Fruit fly (Drosophila melanogaster) whole organism, embryonic: ENCODE results near the gene CG11891.

Source experiments
- C15 ChIP-seq: fragments of 200-800 bp; sonication (Bioruptor generic); IDR thresholded peaks from 3 replicates; pipeline ENCODE4 v1.3.6; 2022; ENCODE audit warnings: missing biosample characterization, missing genetic modification characterization
- CG10147 ChIP-seq: fragments of 200-800 bp; sonication (Bioruptor generic); optimal IDR thresholded peaks from 2 replicates; lab custom pipeline; 2019; ENCODE audit warnings: missing biosample characterization, mild to moderate bottlenecking, missing genetic modification characterization, moderate library complexity
- CG10654 ChIP-seq: fragments of 200-800 bp; sonication (Bioruptor generic); optimal IDR thresholded peaks from 2 replicates; lab custom pipeline; 2016; ENCODE audit warnings: missing biosample characterization, missing genetic modification characterization
- CG11695 ChIP-seq: fragments of 200-800 bp; sonication (Bioruptor generic); IDR thresholded peaks from 3 replicates; pipeline ENCODE4 v1.3.6; 2022; ENCODE audit warnings: missing biosample characterization, missing genetic modification characterization
- CG12299 ChIP-seq: fragments of 200-800 bp; sonication (Bioruptor generic); optimal IDR thresholded peaks from 2 replicates; lab custom pipeline; 2018; ENCODE audit warnings: missing biosample characterization, mild to moderate bottlenecking, missing genetic modification characterization
- CG13296 ChIP-seq: fragments of 200-800 bp; sonication (Bioruptor generic); optimal IDR thresholded peaks from 3 replicates; lab custom pipeline; 2018; ENCODE audit warnings: missing biosample characterization, mild to moderate bottlenecking, missing genetic modification characterization
- CG13894 ChIP-seq: fragments of 200-800 bp; sonication (Bioruptor generic); optimal IDR thresholded peaks from 3 replicates; lab custom pipeline; 2018; ENCODE audit warnings: missing biosample characterization, mild to moderate bottlenecking, missing genetic modification characterization, moderate library complexity
- CG15011 ChIP-seq: fragments of 200-800 bp; sonication (Bioruptor generic); optimal IDR thresholded peaks from 3 replicates; lab custom pipeline; 2018; ENCODE audit warnings: missing biosample characterization, mild to moderate bottlenecking, missing genetic modification characterization
- CG15269 ChIP-seq: fragments of 200-800 bp; sonication (Bioruptor generic); optimal IDR thresholded peaks from 2 replicates; lab custom pipeline; 2018; ENCODE audit warnings: missing biosample characterization, mild to moderate bottlenecking, missing genetic modification characterization, moderate library complexity
- CG15514 ChIP-seq: fragments of 200-800 bp; sonication (Bioruptor generic); optimal IDR thresholded peaks from 3 replicates; lab custom pipeline; 2017; ENCODE audit warnings: missing biosample characterization, missing genetic modification characterization, mild to moderate bottlenecking, moderate library complexity, missing genetic modification reagents
- CG17359 ChIP-seq: fragments of 200-800 bp; sonication (Bioruptor generic); optimal IDR thresholded peaks from 3 replicates; lab custom pipeline; 2018; ENCODE audit warnings: missing biosample characterization, mild to moderate bottlenecking, missing genetic modification characterization, moderate library complexity
- CG18619 ChIP-seq: fragments of 200-800 bp; sonication (Bioruptor generic); optimal IDR thresholded peaks from 3 replicates; lab custom pipeline; 2017; ENCODE audit warnings: missing biosample characterization, mild to moderate bottlenecking, missing genetic modification characterization
- CG2120 ChIP-seq: fragments of 200-800 bp; sonication (Bioruptor generic); optimal IDR thresholded peaks from 3 replicates; lab custom pipeline; 2016; ENCODE audit warnings: missing biosample characterization, missing genetic modification characterization
- CG2199 ChIP-seq: fragments of 200-800 bp; sonication (Bioruptor generic); IDR thresholded peaks from 3 replicates; pipeline ENCODE4 v1.3.6; 2022; ENCODE audit warnings: missing biosample characterization, missing genetic modification characterization
- CG2678 ChIP-seq: fragments of 200-800 bp; sonication (Bioruptor generic); optimal IDR thresholded peaks from 3 replicates; lab custom pipeline; 2019; ENCODE audit warnings: missing biosample characterization, mild to moderate bottlenecking, missing genetic modification characterization, moderate library complexity
- CG3407 ChIP-seq: fragments of 200-800 bp; sonication (Bioruptor generic); optimal IDR thresholded peaks from 2 replicates; lab custom pipeline; 2018; ENCODE audit warnings: missing biosample characterization, mild to moderate bottlenecking, missing genetic modification characterization
- CG34376 ChIP-seq: fragments of 200-800 bp; sonication (Bioruptor generic); optimal IDR thresholded peaks from 2 replicates; lab custom pipeline; 2018; ENCODE audit warnings: missing biosample characterization, mild to moderate bottlenecking, missing genetic modification characterization
- CG3847 ChIP-seq: fragments of 200-800 bp; sonication (Bioruptor generic); IDR thresholded peaks from 2 replicates; pipeline ENCODE4 v1.3.6; 2022; ENCODE audit warnings: missing biosample characterization, missing genetic modification characterization
- CG3995 ChIP-seq: fragments of 200-800 bp; sonication (Bioruptor generic); optimal IDR thresholded peaks from 3 replicates; lab custom pipeline; 2016; ENCODE audit warnings: missing biosample characterization, missing genetic modification characterization
- CG4707 ChIP-seq: fragments of 200-800 bp; sonication (Bioruptor generic); optimal IDR thresholded peaks from 2 replicates; lab custom pipeline; 2018; ENCODE audit warnings: missing biosample characterization, mild to moderate bottlenecking, missing genetic modification characterization, moderate library complexity
- CG8281 ChIP-seq: fragments of 200-800 bp; sonication (Bioruptor generic); optimal IDR thresholded peaks from 2 replicates; lab custom pipeline; 2018; ENCODE audit warnings: missing biosample characterization, mild to moderate bottlenecking, missing genetic modification characterization, moderate library complexity
- CG9437 ChIP-seq: fragments of 200-800 bp; sonication (Bioruptor generic); optimal IDR thresholded peaks from 2 replicates; lab custom pipeline; 2018; ENCODE audit warnings: missing biosample characterization, mild to moderate bottlenecking, missing genetic modification characterization
- CG9609 ChIP-seq: fragments of 200-800 bp; sonication (Bioruptor generic); optimal IDR thresholded peaks from 3 replicates; lab custom pipeline; 2016; ENCODE audit warnings: missing biosample characterization, missing genetic modification characterization
- Ets65A ChIP-seq: fragments of 200-800 bp; sonication (Bioruptor generic); peaks from one replicate; lab custom pipeline; 2016; ENCODE audit warnings: missing biosample characterization, missing genetic modification characterization
- Jarid2 ChIP-seq: fragments of 200-800 bp; sonication (Bioruptor generic); optimal IDR thresholded peaks from 3 replicates; lab custom pipeline; 2017; ENCODE audit warnings: mild to moderate bottlenecking, missing biosample characterization, missing genetic modification reagents, missing genetic modification characterization
- Lim3 ChIP-seq: fragments of 200-800 bp; sonication (Bioruptor generic); IDR thresholded peaks from 2 replicates; pipeline ENCODE4 v1.3.6; 2022; ENCODE audit warnings: missing biosample characterization, missing genetic modification characterization
- MTF-1 ChIP-seq: fragments of 200-800 bp; sonication (Bioruptor generic); optimal IDR thresholded peaks from 2 replicates; lab custom pipeline; 2018; ENCODE audit warnings: missing biosample characterization, mild to moderate bottlenecking, missing genetic modification characterization, borderline replicate concordance
- NK7.1 ChIP-seq: fragments of 200-800 bp; sonication (Bioruptor generic); optimal IDR thresholded peaks from 3 replicates; lab custom pipeline; 2016; ENCODE audit warnings: missing biosample characterization, missing genetic modification characterization
- NfI ChIP-seq: fragments of 200-800 bp; sonication (Bioruptor generic); optimal IDR thresholded peaks from 3 replicates; lab custom pipeline; 2018; ENCODE audit warnings: missing biosample characterization, mild to moderate bottlenecking, missing genetic modification characterization, moderate library complexity
- Ravus ChIP-seq: fragments of 200-800 bp; sonication (Bioruptor generic); IDR thresholded peaks from 2 replicates; pipeline ENCODE4 v1.3.6; 2022; ENCODE audit warnings: missing biosample characterization, missing genetic modification characterization
- Rfx ChIP-seq: fragments of 200-800 bp; sonication (Bioruptor generic); IDR thresholded peaks from 2 replicates; pipeline ENCODE4 v1.3.6; 2022; ENCODE audit warnings: missing biosample characterization, missing genetic modification characterization
- Rx ChIP-seq: fragments of 200-800 bp; sonication (Bioruptor generic); IDR thresholded peaks from 2 replicates; pipeline ENCODE4 v1.3.6; 2022; ENCODE audit warnings: missing biosample characterization, missing genetic modification characterization
- Scr ChIP-seq: fragments of 200-800 bp; sonication (Bioruptor generic); IDR thresholded peaks from 2 replicates; pipeline ENCODE4 v1.3.6; 2022; ENCODE audit warnings: missing biosample characterization, missing genetic modification characterization; ENCODE audit not compliant: partially characterized antibody
- Side ChIP-seq: fragments of 200-800 bp; sonication (Bioruptor generic); optimal IDR thresholded peaks from 2 replicates; lab custom pipeline; 2016; ENCODE audit warnings: missing biosample characterization, missing genetic modification characterization
- Sox100B ChIP-seq: fragments of 200-800 bp; sonication (Bioruptor generic); optimal IDR thresholded peaks from 3 replicates; lab custom pipeline; 2018; ENCODE audit warnings: missing biosample characterization, mild to moderate bottlenecking, missing genetic modification characterization
- amos ChIP-seq: fragments of 200-800 bp; sonication (Bioruptor generic); IDR thresholded peaks from 2 replicates; pipeline ENCODE4 v1.3.6; 2022; ENCODE audit warnings: missing biosample characterization, missing genetic modification characterization; ENCODE audit not compliant: partially characterized antibody
- ara ChIP-seq: fragments of 200-800 bp; sonication (Bioruptor generic); IDR thresholded peaks from 2 replicates; pipeline ENCODE4 v1.3.6; 2022; ENCODE audit warnings: missing biosample characterization, missing genetic modification characterization
- caup ChIP-seq: fragments of 200-800 bp; sonication (Bioruptor generic); optimal IDR thresholded peaks from 3 replicates; lab custom pipeline; 2017; ENCODE audit warnings: missing biosample characterization, mild to moderate bottlenecking, missing genetic modification characterization, moderate library complexity; ENCODE audit not compliant: severe bottlenecking
- chm ChIP-seq: fragments of 200-800 bp; sonication (Bioruptor generic); IDR thresholded peaks from 2 replicates; pipeline ENCODE4 v1.3.6; 2022; ENCODE audit warnings: missing biosample characterization, missing genetic modification characterization
- gem ChIP-seq: fragments of 200-800 bp; sonication (Bioruptor generic); optimal IDR thresholded peaks from 2 replicates; lab custom pipeline; 2019; ENCODE audit warnings: missing biosample characterization, mild to moderate bottlenecking, missing genetic modification characterization, moderate library complexity
- gfzf ChIP-seq: fragments of 200-800 bp; sonication (Bioruptor generic); optimal IDR thresholded peaks from 2 replicates; lab custom pipeline; 2016; ENCODE audit warnings: missing biosample characterization, mild to moderate bottlenecking, missing genetic modification characterization, moderate library complexity
- grn ChIP-seq: fragments of 200-800 bp; sonication (Bioruptor generic); optimal IDR thresholded peaks from 3 replicates; lab custom pipeline; 2017; ENCODE audit warnings: missing biosample characterization, missing genetic modification characterization
- lilli ChIP-seq: fragments of 200-800 bp; sonication (Bioruptor generic); optimal IDR thresholded peaks from 3 replicates; lab custom pipeline; 2016; ENCODE audit warnings: missing biosample characterization, missing genetic modification characterization
- otp ChIP-seq: fragments of 200-800 bp; sonication (Bioruptor generic); IDR thresholded peaks from 3 replicates; pipeline ENCODE4, ENCODE4 v1.3.6; 2022; ENCODE audit warnings: missing biosample characterization, missing genetic modification characterization
- ranshi ChIP-seq: fragments of 200-800 bp; sonication (Bioruptor generic); IDR thresholded peaks from 2 replicates; pipeline ENCODE4 v1.3.6; 2022; ENCODE audit warnings: missing biosample characterization, missing genetic modification characterization
- schlank ChIP-seq: fragments of 200-800 bp; sonication (Bioruptor generic); optimal IDR thresholded peaks from 2 replicates; lab custom pipeline; 2018; ENCODE audit warnings: missing biosample characterization, mild to moderate bottlenecking, missing genetic modification characterization
- sd ChIP-seq: fragments of 200-800 bp; sonication (Bioruptor generic); optimal IDR thresholded peaks from 3 replicates; lab custom pipeline; 2018; ENCODE audit warnings: missing biosample characterization, mild to moderate bottlenecking, missing genetic modification characterization, moderate library complexity
- seq ChIP-seq: fragments of 200-800 bp; sonication (Bioruptor generic); IDR thresholded peaks from 2 replicates; pipeline ENCODE4 v1.3.6; 2022; ENCODE audit warnings: missing biosample characterization, missing genetic modification characterization
- sug ChIP-seq: fragments of 200-800 bp; optimal IDR thresholded peaks from 2 replicates; lab custom pipeline; 2019; ENCODE audit warnings: missing biosample characterization, mild to moderate bottlenecking, missing genetic modification characterization, moderate library complexity
- wek ChIP-seq: fragments of 200-800 bp; sonication (Bioruptor generic); optimal IDR thresholded peaks from 3 replicates; lab custom pipeline; 2018; ENCODE audit warnings: missing biosample characterization, mild to moderate bottlenecking, missing genetic modification characterization, moderate library complexity

Gene CG11891

DNA sequence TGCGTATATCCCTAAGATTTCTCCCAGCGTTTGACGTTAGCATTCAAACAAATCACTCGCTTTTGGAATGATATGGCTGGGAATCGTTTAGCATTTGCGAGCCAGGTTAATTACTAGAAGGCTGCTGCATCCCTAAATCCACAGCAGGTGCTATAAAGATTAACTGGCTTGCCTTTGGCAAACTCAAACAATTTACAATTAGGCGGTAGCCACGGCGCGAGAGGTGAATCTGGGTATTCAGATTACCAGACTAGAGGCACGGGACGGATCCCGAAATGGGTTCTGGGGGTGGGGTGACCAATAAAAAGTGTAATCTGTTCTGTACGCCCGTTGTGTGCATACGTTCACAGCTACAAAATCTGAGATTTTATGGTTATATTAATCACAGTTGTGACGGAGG lies 11.2 kb downstream of the CG11891 start, which contains the start of gene CG11892 (continued):
- TF ChIP-seq gfzf (GFP tag; lab: Kevin White, UChicago) (no peak), NfI (GFP tag; lab: Kevin White, UChicago) (peak; percentile 41), CG11695 (0 out of 3 replicates have a peak, but pooled peaks have one; percentile 20), Scr (GFP tag; lab: Robert Waterston, UW) (no peak), CG2199 (no peak), Sox100B (peak; percentile 17), CG3407 (GFP tag; lab: Kevin White, UChicago) (peak; percentile 42), CG10147 (GFP tag; lab: Kevin White, UChicago) (peak; percentile 27), CG17359 (peak; percentile 60), ara (GFP tag; lab: Robert Waterston, UW) (0 out of 2 replicates have a peak, but pooled peaks have one; percentile 43), CG15011 (GFP tag; lab: Kevin White, UChicago) (peak; percentile 31), gem (tag; lab: Kevin White, UChicago) (peak; percentile 53), CG15514 (GFP tag; lab: Kevin White, UChicago) (peak; percentile 53), CG8281 (peak; percentile 19), CG9609 (GFP tag; lab: Kevin White, UChicago) (no peak), ranshi (GFP tag; lab: Robert Waterston, UW) (no peak), CG10654 (GFP tag; lab: Kevin White, UChicago) (no peak), chm (GFP tag; lab: Robert Waterston, UW) (no peak), wek (GFP tag; lab: Kevin White, UChicago) (peak; percentile 49), lilli (peak; percentile 15), CG15269 (tag; lab: Kevin White, UChicago) (peak; percentile 60), grn (GFP tag; lab: Kevin White, UChicago) (no peak), CG3847 (no peak), seq (GFP tag; lab: Robert Waterston, UW) (no peak), MTF-1 (GFP tag; lab: Kevin White, UChicago) (peak; percentile 69), Ravus (GFP tag; lab: Robert Waterston, UW) (no peak), Jarid2 (GFP tag; lab: Kevin White, UChicago) (no peak), sd (tag; lab: Kevin White, UChicago) (peak; percentile 31), CG34376 (GFP tag; lab: Kevin White, UChicago) (peak; percentile 17), CG13894 (tag; lab: Kevin White, UChicago) (peak; percentile 68), CG13296 (GFP tag; lab: Kevin White, UChicago) (peak; percentile 76), Ets65A (GFP tag; lab: Kevin White, UChicago) (peak; percentile 88), CG3995 (GFP tag; lab: Kevin White, UChicago) (no peak), Side (GFP tag; lab: Kevin White, UChicago) (no peak), CG2678 (tag; lab: Kevin White, UChicago) (peak; percentile 65), schlank (tag; lab: Kevin White, UChicago) (peak; percentile 79), C15 (GFP tag; lab: Robert Waterston, UW) (0 out of 3 replicates have a peak, but pooled peaks have one; percentile 32), CG4707 (peak; percentile 39), Rfx (GFP tag; lab: Robert Waterston, UW) (0 out of 2 replicates have a peak, but pooled peaks have one; percentile 15), CG2120 (GFP tag; lab: Kevin White, UChicago) (peak; percentile 44), sug (tag; lab: Kevin White, UChicago) (peak; percentile 48), amos (GFP tag; lab: Robert Waterston, UW) (no peak), Lim3 (GFP tag; lab: Robert Waterston, UW) (no peak), caup (peak; percentile 58), NK7.1 (GFP tag; lab: Kevin White, UChicago) (no peak), CG12299 (peak; percentile 18), CG9437 (GFP tag; lab: Kevin White, UChicago) (no peak), otp (GFP tag; lab: Robert Waterston, UW) (peak; percentile 45; the same call in 1 of the 3 replicates), CG18619 (GFP tag; lab: Kevin White, UChicago) (peak; percentile 46), Rx (GFP tag; lab: Robert Waterston, UW) (no peak)
